Worm (Caenorhabditis elegans) whole organism, L4 larva: Measurements from ENCODE around the gene ethe-1.

Experiments
- ZK337.2 ChIP-seq: fragments of 200-800 bp; sonication (Bioruptor generic); IDR thresholded peaks from 2 replicates; pipeline ENCODE4 v1.3.6; 2022; ENCODE audit warnings: missing genetic modification reagents, missing genetic modification characterization, missing compliant biosample characterization
- ama-1 ChIP-seq: fragments of 150-350 bp; optimal IDR thresholded peaks from 2 replicates; lab custom pipeline; 2014; ENCODE audit warnings: inconsistent platforms, mixed read lengths
- ceh-82 ChIP-seq: sonication (generic microtip); optimal IDR thresholded peaks from 2 replicates; lab custom pipeline; 2017; ENCODE audit warnings: missing biosample characterization, missing genetic modification characterization
- daf-12 ChIP-seq: fragments of 150-350 bp; optimal IDR thresholded peaks from 2 replicates; lab custom pipeline; 2014; ENCODE audit warnings: missing biosample characterization, missing genetic modification reagents, missing genetic modification characterization
- dpl-1 ChIP-seq: fragments of 150-350 bp; optimal IDR thresholded peaks from 2 replicates; lab custom pipeline; 2014; ENCODE audit warnings: missing biosample characterization, missing genetic modification reagents, missing genetic modification characterization
- lin-13 ChIP-seq: fragments of 150-350 bp; optimal IDR thresholded peaks from 2 replicates; lab custom pipeline; 2014; ENCODE audit warnings: missing biosample characterization, missing genetic modification reagents, missing genetic modification characterization
- lin-38 ChIP-seq: fragments of 200-800 bp; sonication (Bioruptor generic); IDR thresholded peaks from 2 replicates; pipeline ENCODE4 v1.3.6; 2022; ENCODE audit warnings: missing genetic modification reagents, missing genetic modification characterization, missing compliant biosample characterization
- lsy-2 ChIP-seq, 2 experiments: fragments of 150-350 bp in 1 of 2; sonication (generic microtip) in 1 of 2; optimal IDR thresholded peaks; 2 replicates each; lab custom pipeline; 2014 to 2017; ENCODE audit warnings: missing biosample characterization in 2 of 2, missing genetic modification characterization in 2 of 2
- mxl-2 ChIP-seq: fragments of 200-800 bp; sonication (Bioruptor generic); conservative IDR thresholded peaks from 2 replicates; pipeline ENCODE4 v1.3.6; 2022; ENCODE audit warnings: missing genetic modification reagents, missing genetic modification characterization, missing compliant biosample characterization
- nhr-10 ChIP-seq: fragments of 150-350 bp; optimal IDR thresholded peaks from 2 replicates; lab custom pipeline; 2014; ENCODE audit warnings: missing biosample characterization, missing genetic modification characterization
- nhr-237 ChIP-seq: sonication (generic microtip); optimal IDR thresholded peaks from 2 replicates; lab custom pipeline; 2017; ENCODE audit warnings: missing biosample characterization, missing genetic modification characterization
- unc-39 ChIP-seq: sonication (generic microtip); optimal IDR thresholded peaks from 2 replicates; lab custom pipeline; 2017; ENCODE audit warnings: missing biosample characterization, missing genetic modification characterization

DNA sequence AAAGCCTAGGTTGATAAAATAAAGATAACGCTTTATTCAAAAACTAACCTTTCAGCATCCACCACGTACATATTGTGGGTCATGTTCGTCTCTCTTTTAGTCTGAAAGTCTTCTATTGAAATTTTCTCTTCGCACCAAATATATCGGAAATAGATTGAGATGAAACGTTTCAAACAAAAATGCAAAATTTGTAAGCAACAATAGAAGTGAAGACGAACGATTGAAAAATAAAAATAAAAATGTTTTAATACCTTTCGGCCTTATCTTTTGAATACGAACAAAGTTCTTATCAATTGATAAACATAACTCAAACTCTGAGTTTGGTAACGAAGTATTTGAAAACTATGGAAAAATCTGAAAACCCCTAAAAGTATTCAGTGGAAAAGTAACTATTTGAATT, 24.5 kb upstream of the ethe-1 start, which contains the start of gene F56H11.2:
- TF ChIP-seq daf-12 (tag; lab: Kevin White, UChicago) (no peak), ZK337.2 (GFP tag; lab: Robert Waterston, UW) (no peak), ama-1 (lab: Kevin White, UChicago) (no peak), ceh-82 (tag; lab: Kevin White, UChicago) (no peak), lsy-2 (tag; optimal IDR thresholded peaks at IDR 0.05; lab: Kevin White, UChicago) (no peak), mxl-2 (GFP tag; lab: Robert Waterston, UW) (no peak), nhr-10 (tag; lab: Kevin White, UChicago) (no peak), nhr-237 (tag; lab: Kevin White, UChicago) (no peak), lin-38 (GFP tag; lab: Robert Waterston, UW) (no peak), unc-39 (no peak), dpl-1 (GFP tag; lab: Kevin White, UChicago) (no peak), lin-13 (no peak)
